Worm (Caenorhabditis elegans) whole organism, L1 larva: Measurements from ENCODE around the gene rgs-7.
A peak's percentile ranks its signal among the peaks of the same experiment; 100 is the strongest.

Experiments
- C04F5.9 ChIP-seq: sonication (generic microtip); optimal IDR thresholded peaks from 2 replicates; lab custom pipeline; 2016; ENCODE audit warnings: missing genetic modification characterization, missing compliant biosample characterization
- C34B4.2 ChIP-seq: sonication (generic microtip); optimal IDR thresholded peaks from 2 replicates; lab custom pipeline; 2017; ENCODE audit warnings: mild to moderate bottlenecking, missing genetic modification characterization, missing compliant biosample characterization
- Y116A8C.19 ChIP-seq: sonication (generic microtip); optimal IDR thresholded peaks from 2 replicates; lab custom pipeline; 2016; ENCODE audit warnings: missing compliant biosample characterization, missing genetic modification characterization, borderline replicate concordance
- aha-1 ChIP-seq: fragments of 150-350 bp; optimal IDR thresholded peaks from 2 replicates; lab custom pipeline; 2014; ENCODE audit warnings: missing biosample characterization, missing genetic modification characterization
- alr-1 ChIP-seq: fragments of 200-800 bp; sonication (Bioruptor generic); optimal IDR thresholded peaks from 2 replicates; lab custom pipeline; 2018; ENCODE audit warnings: borderline replicate concordance, mild to moderate bottlenecking, missing genetic modification characterization, missing compliant biosample characterization
- aly-2 ChIP-seq: fragments of 150-350 bp; optimal IDR thresholded peaks from 2 replicates; lab custom pipeline; 2014; ENCODE audit warnings: missing biosample characterization, missing genetic modification characterization
- ceh-63 ChIP-seq: fragments of 200-800 bp; sonication (Bioruptor generic); optimal IDR thresholded peaks from 2 replicates; lab custom pipeline; 2018; ENCODE audit warnings: mild to moderate bottlenecking, missing genetic modification characterization, missing compliant biosample characterization
- ceh-8 ChIP-seq: fragments of 200-800 bp; sonication (Bioruptor generic); optimal IDR thresholded peaks from 2 replicates; lab custom pipeline; 2018; ENCODE audit warnings: mild to moderate bottlenecking, missing genetic modification characterization, moderate library complexity, missing compliant biosample characterization
- ceh-82 ChIP-seq, 3 experiments: fragments of 150-350 bp in 1 of 3; sonication (generic microtip) in 2 of 3; optimal IDR thresholded peaks; 2 replicates each; lab custom pipeline; 2014 to 2017; ENCODE audit warnings: missing biosample characterization in 3 of 3, missing genetic modification characterization in 3 of 3
- ceh-88 ChIP-seq: fragments of 200-800 bp; sonication (Bioruptor generic); IDR thresholded peaks from 2 replicates; pipeline ENCODE4 v1.3.6; 2022; ENCODE audit warnings: missing genetic modification characterization, missing compliant biosample characterization
- ceh-90 ChIP-seq: sonication (generic microtip); optimal IDR thresholded peaks from 2 replicates; lab custom pipeline; 2016; ENCODE audit warnings: missing genetic modification characterization, missing compliant biosample characterization
- ces-1 ChIP-seq: fragments of 150-350 bp; optimal IDR thresholded peaks from 2 replicates; lab custom pipeline; 2014; ENCODE audit warnings: missing biosample characterization, missing genetic modification reagents, missing genetic modification characterization
- dpl-1 ChIP-seq, 3 experiments: fragments of 150-350 bp in 2 of 3; sonication (generic microtip) in 1 of 3; optimal IDR thresholded peaks; 2 replicates each; lab custom pipeline; 2014 to 2017; ENCODE audit warnings: missing biosample characterization in 3 of 3, missing genetic modification characterization in 3 of 3, missing genetic modification reagents in 3 of 3
- dsc-1 ChIP-seq: sonication (generic microtip); optimal IDR thresholded peaks from 2 replicates; lab custom pipeline; 2016; ENCODE audit warnings: mild to moderate bottlenecking, missing genetic modification characterization, missing compliant biosample characterization
- efl-1 ChIP-seq, 4 experiments: fragments of 150-350 bp; optimal IDR thresholded peaks in 3 of 4; peaks in 1 of 4; 1 replicate in 1 of 4; 2 replicates in 3 of 4; lab custom pipeline; 2014; ENCODE audit warnings: missing biosample characterization in 2 of 4, missing genetic modification characterization in 2 of 4, missing genetic modification reagents in 2 of 4
- efl-3 ChIP-seq: fragments of 200-800 bp; sonication (Bioruptor generic); optimal IDR thresholded peaks from 2 replicates; lab custom pipeline; 2018; ENCODE audit warnings: mild to moderate bottlenecking, missing genetic modification characterization, missing compliant biosample characterization
- elt-2 ChIP-seq: sonication (generic microtip); optimal IDR thresholded peaks from 2 replicates; lab custom pipeline; 2016; ENCODE audit warnings: missing genetic modification characterization, mild to moderate bottlenecking, inconsistent platforms, missing compliant biosample characterization, missing genetic modification reagents
- elt-3 ChIP-seq, 6 experiments: fragments of 150-350 bp in 1 of 6; sonication (generic microtip); optimal IDR thresholded peaks; 2 replicates each; lab custom pipeline; 2017 to 2018; ENCODE audit warnings: missing biosample characterization in 6 of 6, missing genetic modification characterization in 6 of 6, inconsistent platforms in 1 of 6
- ets-5 ChIP-seq: fragments of 200-800 bp; sonication (Bioruptor generic); IDR thresholded peaks from 2 replicates; pipeline ENCODE4 v1.3.6; 2022; ENCODE audit warnings: missing genetic modification characterization, missing compliant biosample characterization
- fkh-4 ChIP-seq: sonication (generic microtip); optimal IDR thresholded peaks from 2 replicates; lab custom pipeline; 2016; ENCODE audit warnings: missing compliant biosample characterization, missing genetic modification characterization, borderline replicate concordance
- fkh-8 ChIP-seq: sonication (generic microtip); optimal IDR thresholded peaks from 2 replicates; lab custom pipeline; 2016; ENCODE audit warnings: mild to moderate bottlenecking, missing genetic modification characterization, missing compliant biosample characterization
- grh-1 ChIP-seq: fragments of 200-800 bp; sonication (Bioruptor generic); IDR thresholded peaks from 2 replicates; pipeline ENCODE4 v1.3.6; 2022; ENCODE audit warnings: missing genetic modification reagents, missing genetic modification characterization, missing compliant biosample characterization
- hpl-2 ChIP-seq: fragments of 150-350 bp; optimal IDR thresholded peaks from 2 replicates; lab custom pipeline; 2014; ENCODE audit warnings: missing biosample characterization, missing genetic modification reagents, missing genetic modification characterization
- isw-1 ChIP-seq: fragments of 200-800 bp; sonication (Bioruptor generic); IDR thresholded peaks from 2 replicates; pipeline ENCODE4 v1.3.6; 2022; ENCODE audit warnings: missing genetic modification characterization, missing compliant biosample characterization
- lin-13 ChIP-seq: fragments of 150-350 bp; optimal IDR thresholded peaks from 2 replicates; lab custom pipeline; 2014; ENCODE audit warnings: missing biosample characterization, missing genetic modification reagents, missing genetic modification characterization
- lin-14 ChIP-seq: fragments of 200-800 bp; sonication (Bioruptor generic); optimal IDR thresholded peaks from 2 replicates; lab custom pipeline; 2018; ENCODE audit warnings: mild to moderate bottlenecking, missing genetic modification characterization, moderate library complexity, missing compliant biosample characterization
- lin-15B ChIP-seq: fragments of 150-350 bp; sonication (generic microtip); optimal IDR thresholded peaks from 3 replicates; lab custom pipeline; 2014; ENCODE audit warnings: missing biosample characterization, missing genetic modification characterization
- lsy-2 ChIP-seq, 2 experiments: fragments of 150-350 bp; optimal IDR thresholded peaks; 2 replicates each; lab custom pipeline; 2014; ENCODE audit warnings: missing biosample characterization in 2 of 2, missing genetic modification characterization in 2 of 2
- mab-9 ChIP-seq: fragments of 200-800 bp; sonication (Bioruptor generic); IDR thresholded peaks from 2 replicates; pipeline ENCODE4 v1.3.6; 2022; ENCODE audit warnings: missing genetic modification reagents, missing genetic modification characterization, missing compliant biosample characterization
- mdl-1 ChIP-seq, 2 experiments: fragments of 150-350 bp; optimal IDR thresholded peaks; 2 replicates each; lab custom pipeline; 2014 to 2017; ENCODE audit warnings: missing biosample characterization in 2 of 2, missing genetic modification characterization in 2 of 2, inconsistent platforms in 1 of 2
- mep-1 ChIP-seq: fragments of 150-350 bp; optimal IDR thresholded peaks from 2 replicates; lab custom pipeline; 2014; ENCODE audit warnings: missing biosample characterization, missing genetic modification characterization
- nhr-19 ChIP-seq: fragments of 200-800 bp; sonication (Bioruptor generic); conservative IDR thresholded peaks from 2 replicates; pipeline ENCODE4 v1.3.6; 2022; ENCODE audit warnings: missing genetic modification characterization, missing compliant biosample characterization
- nhr-237 ChIP-seq: fragments of 150-350 bp; optimal IDR thresholded peaks from 2 replicates; lab custom pipeline; 2014; ENCODE audit warnings: missing biosample characterization, missing genetic modification characterization
- nhr-71 ChIP-seq: sonication (generic microtip); optimal IDR thresholded peaks from 2 replicates; lab custom pipeline; 2016; ENCODE audit warnings: mild to moderate bottlenecking, missing genetic modification characterization, moderate library complexity, missing compliant biosample characterization
- nhr-76 ChIP-seq: sonication (generic microtip); optimal IDR thresholded peaks from 2 replicates; lab custom pipeline; 2017; ENCODE audit warnings: missing biosample characterization, missing genetic modification characterization
- nhr-84 ChIP-seq: sonication (generic microtip); optimal IDR thresholded peaks from 2 replicates; lab custom pipeline; 2017; ENCODE audit warnings: missing biosample characterization, missing genetic modification characterization
- nhr-85 ChIP-seq: sonication (generic microtip); peaks from one replicate; lab custom pipeline; 2016; ENCODE audit warnings: missing genetic modification characterization, inconsistent platforms, missing compliant biosample characterization
- nhr-90 ChIP-seq: sonication (generic microtip); optimal IDR thresholded peaks from 2 replicates; lab custom pipeline; 2016; ENCODE audit warnings: mild to moderate bottlenecking, missing genetic modification characterization, missing compliant biosample characterization; ENCODE audit not compliant: poor library complexity
- pag-3 ChIP-seq: sonication (generic microtip); optimal IDR thresholded peaks from 2 replicates; lab custom pipeline; 2017; ENCODE audit warnings: missing genetic modification characterization, mild to moderate bottlenecking, missing compliant biosample characterization, antibody characterized with exemption, borderline replicate concordance; ENCODE audit not compliant: insufficient read depth
- pax-3 ChIP-seq: fragments of 200-800 bp; sonication (Bioruptor generic); optimal IDR thresholded peaks from 2 replicates; lab custom pipeline; 2018; ENCODE audit warnings: mild to moderate bottlenecking, missing genetic modification characterization, moderate library complexity, missing compliant biosample characterization
- rnt-1 ChIP-seq: sonication (generic microtip); optimal IDR thresholded peaks from 2 replicates; lab custom pipeline; 2016; ENCODE audit warnings: mild to moderate bottlenecking, missing genetic modification characterization, moderate library complexity, missing compliant biosample characterization
- snu-23 ChIP-seq: sonication (generic microtip); optimal IDR thresholded peaks from 2 replicates; lab custom pipeline; 2016; ENCODE audit warnings: missing genetic modification characterization, missing compliant biosample characterization
- sox-4 ChIP-seq: sonication (generic microtip); optimal IDR thresholded peaks from 2 replicates; lab custom pipeline; 2016; ENCODE audit warnings: missing genetic modification characterization, missing compliant biosample characterization
- swsn-7 ChIP-seq: sonication (generic microtip); optimal IDR thresholded peaks from 2 replicates; lab custom pipeline; 2016; ENCODE audit warnings: missing genetic modification characterization, missing compliant biosample characterization
- tbx-2 ChIP-seq: sonication (generic microtip); optimal IDR thresholded peaks from 2 replicates; lab custom pipeline; 2016; ENCODE audit warnings: missing genetic modification characterization, missing compliant biosample characterization
- tlp-1 ChIP-seq: fragments of 150-350 bp; optimal IDR thresholded peaks from 2 replicates; lab custom pipeline; 2014; ENCODE audit warnings: missing biosample characterization, missing genetic modification characterization
- unc-130 ChIP-seq: fragments of 150-350 bp; optimal IDR thresholded peaks from 2 replicates; lab custom pipeline; 2017; ENCODE audit warnings: missing biosample characterization, missing genetic modification characterization, inconsistent platforms
- unc-86 ChIP-seq: sonication (generic microtip); optimal IDR thresholded peaks from 2 replicates; lab custom pipeline; 2016; ENCODE audit warnings: missing genetic modification characterization, missing compliant biosample characterization
- unc-98 ChIP-seq: fragments of 200-800 bp; sonication (Bioruptor generic); IDR thresholded peaks from 2 replicates; pipeline ENCODE4 v1.3.6; 2022; ENCODE audit warnings: missing genetic modification characterization, missing compliant biosample characterization
- vab-15 ChIP-seq: sonication (generic microtip); optimal IDR thresholded peaks from 2 replicates; lab custom pipeline; 2017; ENCODE audit warnings: missing genotype, mild to moderate bottlenecking, missing genetic modification characterization, missing compliant biosample characterization
- zag-1 ChIP-seq: fragments of 150-350 bp; optimal IDR thresholded peaks from 2 replicates; lab custom pipeline; 2014; ENCODE audit warnings: missing biosample characterization, missing genetic modification characterization
- ztf-11 ChIP-seq, 2 experiments: sonication (generic microtip); optimal IDR thresholded peaks; 2 replicates each; lab custom pipeline; 2016 to 2017; ENCODE audit warnings: missing genetic modification characterization in 2 of 2, missing biosample characterization in 1 of 2, missing compliant biosample characterization in 1 of 2

The rgs-7 gene

ce11 chrX:3605727-3606126, 63.4 kb downstream of the rgs-7 start, which contains the start of gene C18B2.4:
Gene C18B2.4 (minus strand): TSS chrX:3605741.
- TF ChIP-seq isw-1 (GFP tag; lab: Robert Waterston, UW) (peak; percentile 58), nhr-85 (tag; lab: Kevin White, UChicago) (no peak), unc-98 (GFP tag; lab: Robert Waterston, UW) (no peak), efl-1 (optimal IDR thresholded peaks at IDR 0.05; lab: Kevin White, UChicago) (peak; percentile 43 to 66), efl-1 (GFP tag; optimal IDR thresholded peaks at IDR 0.05 in 1 of 2; lab: Kevin White, UChicago) (peak in 1 of 2 experiments; percentile 36), nhr-76 (tag; lab: Kevin White, UChicago) (no peak), mab-9 (no peak), mep-1 (peak; percentile 69), ceh-63 (GFP tag; lab: Kevin White, UChicago) (no peak), alr-1 (no peak), nhr-19 (peak; percentile 59), dsc-1 (tag; lab: Kevin White, UChicago) (peak; percentile 45), tlp-1 (tag; lab: Kevin White, UChicago) (no peak), ztf-11 (tag; optimal IDR thresholded peaks at IDR 0.05; lab: Kevin White, UChicago) (peak in 1 of 2 experiments; percentile 4), sox-4 (tag; lab: Kevin White, UChicago) (no peak), lin-15B (tag; lab: Kevin White, UChicago) (peak; percentile 43), fkh-4 (no peak), ceh-82 (tag; optimal IDR thresholded peaks at IDR 0.05; lab: Kevin White, UChicago) (peak; percentile 45 to 82 (median 67)), hpl-2 (GFP tag; lab: Kevin White, UChicago) (no peak), elt-2 (tag; lab: Kevin White, UChicago) (peak; percentile 36), rnt-1 (tag; lab: Kevin White, UChicago) (peak; percentile 67), nhr-84 (tag; lab: Kevin White, UChicago) (no peak), aly-2 (tag; lab: Kevin White, UChicago) (no peak), swsn-7 (peak; percentile 40), ets-5 (GFP tag; lab: Robert Waterston, UW) (no peak), ceh-90 (no peak), dpl-1 (GFP tag; optimal IDR thresholded peaks at IDR 0.05; lab: Kevin White, UChicago) (peak; percentile 15 to 49 (median 29)), fkh-8 (tag; lab: Kevin White, UChicago) (peak; percentile 74), nhr-90 (tag; lab: Kevin White, UChicago) (no peak), lsy-2 (tag; optimal IDR thresholded peaks at IDR 0.05; lab: Kevin White, UChicago) (peak; percentile 25 to 74), elt-3 (tag; optimal IDR thresholded peaks at IDR 0.05; lab: Kevin White, UChicago) (peak in 1 of 6 experiments; percentile 1), zag-1 (tag; lab: Kevin White, UChicago) (no peak), unc-130 (tag; lab: Kevin White, UChicago) (no peak), lin-13 (GFP tag; lab: Kevin White, UChicago) (no peak), unc-86 (peak; percentile 48), ces-1 (no peak), ceh-88 (no peak), snu-23 (GFP tag; lab: Kevin White, UChicago) (peak; percentile 80), tbx-2 (tag; lab: Kevin White, UChicago) (peak; percentile 69), C04F5.9 (tag; lab: Kevin White, UChicago) (no peak), pag-3 (tag; lab: Kevin White, UChicago) (peak; percentile 91), vab-15 (tag; lab: Kevin White, UChicago) (no peak), grh-1 (GFP tag; lab: Robert Waterston, UW) (no peak), aha-1 (no peak), nhr-71 (peak; percentile 81), lin-14 (GFP tag; lab: Kevin White, UChicago) (peak; percentile 93), efl-3 (GFP tag; lab: Kevin White, UChicago) (no peak), nhr-237 (tag; lab: Kevin White, UChicago) (peak; percentile 15), mdl-1 (tag; optimal IDR thresholded peaks at IDR 0.05; lab: Kevin White, UChicago) (peak in 1 of 2 experiments; percentile 75), ceh-8 (GFP tag; lab: Kevin White, UChicago) (no peak), C34B4.2 (tag; lab: Kevin White, UChicago) (no peak), pax-3 (tag; lab: Kevin White, UChicago) (no peak), Y116A8C.19 (tag; lab: Kevin White, UChicago) (no peak)
